Worm (Caenorhabditis elegans) whole organism, mixed stage, embryonic: ENCODE data around the gene anp-1.

Experiments
- bed-3 ChIP-seq: fragments of 200-800 bp; sonication (Bioruptor generic); optimal IDR thresholded peaks from 3 replicates; lab custom pipeline; 2018; ENCODE audit warnings: mild to moderate bottlenecking, missing genetic modification characterization, moderate library complexity, missing compliant biosample characterization
- elt-3 ChIP-seq: fragments of 150-350 bp; optimal IDR thresholded peaks from 2 replicates; lab custom pipeline; 2014; ENCODE audit warnings: missing biosample characterization, missing genetic modification characterization
- mab-5 ChIP-seq: fragments of 150-350 bp; optimal IDR thresholded peaks from 2 replicates; lab custom pipeline; 2014; ENCODE audit warnings: missing biosample characterization, missing genetic modification characterization
- nhr-28 ChIP-seq: fragments of 150-350 bp; optimal IDR thresholded peaks from 2 replicates; lab custom pipeline; 2014; ENCODE audit warnings: missing biosample characterization, missing genetic modification characterization
- nhr-76 ChIP-seq: sonication (generic microtip); optimal IDR thresholded peaks from 2 replicates; lab custom pipeline; 2017; ENCODE audit warnings: missing biosample characterization, missing genetic modification characterization
- snpc-4 ChIP-seq: fragments of 150-350 bp; optimal IDR thresholded peaks from 2 replicates; lab custom pipeline; 2014; ENCODE audit warnings: missing biosample characterization, missing genetic modification characterization
- sptf-1 ChIP-seq: sonication (generic microtip); optimal IDR thresholded peaks from 2 replicates; lab custom pipeline; 2017; ENCODE audit warnings: mild to moderate bottlenecking, missing genetic modification characterization, moderate library complexity, missing compliant biosample characterization
- unc-39 ChIP-seq: fragments of 150-350 bp; optimal IDR thresholded peaks from 2 replicates; lab custom pipeline; 2014; ENCODE audit warnings: missing biosample characterization, missing genetic modification characterization
- unc-62 ChIP-seq: fragments of 150-350 bp; optimal IDR thresholded peaks from 2 replicates; lab custom pipeline; 2014; ENCODE audit warnings: missing biosample characterization, missing genetic modification reagents, missing genetic modification characterization
- zip-8 ChIP-seq: fragments of 150-350 bp; optimal IDR thresholded peaks from 2 replicates; lab custom pipeline; 2014; ENCODE audit warnings: missing biosample characterization, missing genetic modification characterization
- ztf-11 ChIP-seq: fragments of 150-350 bp; optimal IDR thresholded peaks from 2 replicates; lab custom pipeline; 2014; ENCODE audit warnings: missing biosample characterization, missing genetic modification characterization

DNA sequence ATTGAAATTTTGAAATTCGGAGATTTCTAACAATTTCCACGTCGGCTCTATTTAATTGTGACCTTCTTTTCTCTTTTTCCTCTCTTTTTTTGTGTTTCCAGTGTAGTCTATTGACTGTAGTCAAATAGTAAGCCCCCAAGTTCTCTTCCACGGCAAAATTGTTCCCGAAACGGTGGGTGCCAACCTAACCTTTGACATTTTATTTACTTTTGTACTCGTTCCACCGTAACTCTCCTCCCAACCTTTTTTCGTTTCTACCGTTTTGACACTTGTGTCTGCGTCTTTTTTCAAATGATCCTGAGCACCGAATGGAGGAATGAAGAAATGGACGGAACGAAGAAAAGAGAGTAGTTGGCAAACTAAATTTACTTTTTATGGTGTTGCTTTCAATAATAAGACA, 11.5 kb downstream of the anp-1 start:
- TF ChIP-seq ztf-11 (tag; lab: Kevin White, UChicago) = no peak
- no peak for TF ChIP-seq bed-3 (GFP tag; lab: Kevin White, UChicago)
- no peak for TF ChIP-seq nhr-76
- no peak for TF ChIP-seq unc-39 (tag; lab: Kevin White, UChicago)
- no peak for TF ChIP-seq zip-8 (tag; lab: Kevin White, UChicago)
- TF ChIP-seq nhr-28 (tag; lab: Kevin White, UChicago) = no peak
- TF ChIP-seq elt-3 = no peak
- no peak for TF ChIP-seq sptf-1 (tag; lab: Kevin White, UChicago)
- no peak for TF ChIP-seq unc-62 (GFP tag; lab: Kevin White, UChicago)
- no peak for TF ChIP-seq snpc-4 (tag; lab: Kevin White, UChicago)
- no peak for TF ChIP-seq mab-5
